Fruit fly (Drosophila melanogaster): ENCODE results near the gene CG10864.

dm6 chr3R:18389790-18390189, 21.6 kb downstream of the CG10864 start, which contains the start of gene Vha100-4:
- no peak for TF ChIP-seq Blimp-1 (GFP tag; optimal IDR thresholded peaks at IDR 0.05)
- no peak for TF ChIP-seq lz (GFP tag; optimal IDR thresholded peaks at IDR 0.05)
- TF ChIP-seq CG11902 (GFP tag; optimal IDR thresholded peaks at IDR 0.05): no peak
- TF ChIP-seq OdsH (GFP tag; optimal IDR thresholded peaks at IDR 0.05): no peak
- no peak for TF ChIP-seq CG6163 (GFP tag; IDR thresholded peaks at IDR 0.05)
- no peak for TF ChIP-seq Hr39 (GFP tag; optimal IDR thresholded peaks at IDR 0.05)
- TF ChIP-seq CG34406 (GFP tag; optimal IDR thresholded peaks at IDR 0.05): no peak
- no peak for TF ChIP-seq CG9139 (GFP tag; optimal IDR thresholded peaks at IDR 0.05)
- no peak for TF ChIP-seq CG1621 (tag; optimal IDR thresholded peaks at IDR 0.05)
- no peak for TF ChIP-seq CG8119 (GFP tag; IDR thresholded peaks at IDR 0.05)
